Fruit fly (Drosophila melanogaster) whole organism, embryonic: ENCODE results near the gene CG12723.

ENCODE experiments used
- Antp ChIP-seq: fragments of 200-800 bp; sonication (Bioruptor generic); optimal IDR thresholded peaks from 3 replicates; lab custom pipeline; 2016; ENCODE audit warnings: missing biosample characterization, missing genetic modification characterization
- Atf6 ChIP-seq: fragments of 200-800 bp; sonication (Bioruptor generic); IDR thresholded peaks from 2 replicates; pipeline ENCODE4 v1.3.6; 2022; ENCODE audit warnings: missing biosample characterization, missing genetic modification characterization
- Awh ChIP-seq: fragments of 200-800 bp; sonication (Bioruptor generic); IDR thresholded peaks from 2 replicates; pipeline ENCODE4, ENCODE4 v1.3.6; 2022; ENCODE audit warnings: missing biosample characterization, missing genetic modification characterization
- CG10274 ChIP-seq: fragments of 200-800 bp; sonication (Bioruptor generic); optimal IDR thresholded peaks from 3 replicates; lab custom pipeline; 2017; ENCODE audit warnings: missing biosample characterization, mild to moderate bottlenecking, missing genetic modification characterization
- CG11504 ChIP-seq: fragments of 200-800 bp; sonication (Bioruptor generic); optimal IDR thresholded peaks from 3 replicates; lab custom pipeline; 2019; ENCODE audit warnings: missing biosample characterization, mild to moderate bottlenecking, missing genetic modification characterization, moderate library complexity
- CG11723 ChIP-seq: fragments of 200-800 bp; sonication (Bioruptor generic); optimal IDR thresholded peaks from 2 replicates; lab custom pipeline; 2017; ENCODE audit warnings: missing biosample characterization, mild to moderate bottlenecking, missing genetic modification characterization
- CG18011 ChIP-seq: fragments of 200-800 bp; sonication (Bioruptor generic); optimal IDR thresholded peaks from 2 replicates; lab custom pipeline; 2017; ENCODE audit warnings: missing biosample characterization, missing genetic modification characterization, mild to moderate bottlenecking, moderate library complexity, missing genotype
- CG18599 ChIP-seq: fragments of 200-800 bp; sonication (Bioruptor generic); optimal IDR thresholded peaks from 3 replicates; lab custom pipeline; 2017; ENCODE audit warnings: missing biosample characterization, missing genetic modification characterization, mild to moderate bottlenecking, moderate library complexity, missing genetic modification reagents
- CG2889 ChIP-seq: fragments of 200-800 bp; sonication (Bioruptor generic); IDR thresholded peaks from 3 replicates; pipeline ENCODE4 v1.3.6; 2022; ENCODE audit warnings: missing biosample characterization, missing genetic modification characterization
- CG4820 ChIP-seq: fragments of 200-800 bp; sonication (Bioruptor generic); optimal IDR thresholded peaks from 3 replicates; lab custom pipeline; 2016; ENCODE audit warnings: missing biosample characterization, missing genetic modification characterization
- CG7357 ChIP-seq: fragments of 200-800 bp; sonication (Bioruptor generic); IDR thresholded peaks from 3 replicates; pipeline ENCODE4 v1.3.6; 2022; ENCODE audit warnings: missing biosample characterization, missing genetic modification characterization
- CG7963 ChIP-seq: fragments of 200-800 bp; sonication (Bioruptor generic); IDR thresholded peaks from 3 replicates; pipeline ENCODE4 v1.3.6; 2022; ENCODE audit warnings: missing biosample characterization, missing genetic modification characterization; ENCODE audit not compliant: partially characterized antibody
- CG8478 ChIP-seq: fragments of >200 bp; optimal IDR thresholded peaks from 2 replicates; lab custom pipeline; 2018
- CG9215 ChIP-seq: fragments of 200-800 bp; sonication (Bioruptor generic); IDR thresholded peaks from 2 replicates; pipeline ENCODE4 v1.3.6; 2022; ENCODE audit warnings: missing biosample characterization, missing genetic modification characterization
- Camta ChIP-seq: fragments of 200-800 bp; sonication (Bioruptor generic); optimal IDR thresholded peaks from 2 replicates; lab custom pipeline; 2016; ENCODE audit warnings: missing biosample characterization, missing genetic modification characterization
- Chrac-16 ChIP-seq: fragments of 200-800 bp; sonication (Bioruptor generic); optimal IDR thresholded peaks from 3 replicates; lab custom pipeline; 2016; ENCODE audit warnings: missing biosample characterization, missing genetic modification characterization
- D ChIP-seq, 2 experiments: fragments of 200-800 bp in 1 of 2; fragments of >200 bp in 1 of 2; sonication (Bioruptor generic) in 1 of 2; optimal IDR thresholded peaks; 2 replicates in 1 of 2; 3 replicates in 1 of 2; lab custom pipeline; 2017; ENCODE audit warnings: mild to moderate bottlenecking in 1 of 2, missing biosample characterization in 1 of 2, missing genetic modification characterization in 1 of 2, missing genetic modification reagents in 1 of 2
- Dek ChIP-seq: fragments of 200-800 bp; sonication (Bioruptor generic); optimal IDR thresholded peaks from 3 replicates; lab custom pipeline; 2019; ENCODE audit warnings: missing biosample characterization, mild to moderate bottlenecking, missing genetic modification characterization, moderate library complexity
- Doc2 ChIP-seq: fragments of 200-800 bp; sonication (Bioruptor generic); IDR thresholded peaks from 2 replicates; pipeline ENCODE4 v1.3.6; 2022; ENCODE audit warnings: missing biosample characterization, missing genetic modification characterization
- E2f2 ChIP-seq: fragments of 200-800 bp; sonication (Bioruptor generic); IDR thresholded peaks from 2 replicates; pipeline ENCODE4 v1.3.6; 2022; ENCODE audit warnings: missing biosample characterization, missing genetic modification characterization
- Elba2 ChIP-seq: fragments of 200-800 bp; sonication (Bioruptor generic); optimal IDR thresholded peaks from 3 replicates; lab custom pipeline; 2016; ENCODE audit warnings: missing biosample characterization, missing genetic modification characterization
- H15 ChIP-seq: fragments of 200-800 bp; sonication (Bioruptor generic); IDR thresholded peaks from 3 replicates; pipeline ENCODE4 v1.3.6; 2022; ENCODE audit warnings: missing biosample characterization, missing genetic modification characterization
- HHEX ChIP-seq: fragments of 200-800 bp; sonication (Bioruptor generic); optimal IDR thresholded peaks from 3 replicates; lab custom pipeline; 2017; ENCODE audit warnings: missing biosample characterization, mild to moderate bottlenecking, missing genetic modification characterization, missing genetic modification reagents
- Hr78 ChIP-seq, 2 experiments: fragments of 200-800 bp in 1 of 2; fragments of >200 bp in 1 of 2; sonication (Bioruptor generic) in 1 of 2; optimal IDR thresholded peaks; 2 replicates each; lab custom pipeline; 2017 to 2019; ENCODE audit warnings: missing biosample characterization in 2 of 2, missing genetic modification characterization in 2 of 2, mild to moderate bottlenecking in 1 of 2, moderate library complexity in 1 of 2
- Max ChIP-seq: fragments of 200-800 bp; sonication (Bioruptor generic); optimal IDR thresholded peaks from 2 replicates; lab custom pipeline; 2016; ENCODE audit warnings: missing biosample characterization, mild to moderate bottlenecking, missing genetic modification characterization
- Myb ChIP-seq: fragments of 200-800 bp; sonication (Bioruptor generic); optimal IDR thresholded peaks from 2 replicates; lab custom pipeline; 2016; ENCODE audit warnings: missing biosample characterization, missing genetic modification characterization
- Opbp ChIP-seq: fragments of 200-800 bp; sonication (Bioruptor generic); IDR thresholded peaks from 3 replicates; pipeline ENCODE4 v1.3.6; 2022; ENCODE audit warnings: missing biosample characterization, missing genetic modification characterization; ENCODE audit not compliant: partially characterized antibody
- Pdp1 ChIP-seq, 2 experiments: fragments of 200-800 bp; sonication (Bioruptor generic); optimal IDR thresholded peaks; 3 replicates each; lab custom pipeline; 2016; ENCODE audit warnings: missing biosample characterization in 2 of 2, missing genetic modification characterization in 2 of 2, mild to moderate bottlenecking in 1 of 2, moderate library complexity in 1 of 2
- Rfx ChIP-seq: fragments of 200-800 bp; sonication (Bioruptor generic); IDR thresholded peaks from 2 replicates; pipeline ENCODE4 v1.3.6; 2022; ENCODE audit warnings: missing biosample characterization, missing genetic modification characterization
- Six4 ChIP-seq: fragments of 200-800 bp; sonication (Bioruptor generic); optimal IDR thresholded peaks from 2 replicates; lab custom pipeline; 2016; ENCODE audit warnings: missing biosample characterization, missing genetic modification characterization
- cad ChIP-seq: fragments of >200 bp; optimal IDR thresholded peaks from 2 replicates; lab custom pipeline; 2017; ENCODE audit warnings: missing biosample characterization, missing genetic modification characterization
- cas ChIP-seq: fragments of 200-800 bp; sonication (Bioruptor generic); IDR thresholded peaks from 2 replicates; pipeline ENCODE4 v1.3.6; 2022; ENCODE audit warnings: missing biosample characterization, missing genetic modification characterization
- cg ChIP-seq: fragments of 200-800 bp; sonication (Bioruptor generic); optimal IDR thresholded peaks from 3 replicates; lab custom pipeline; 2019; ENCODE audit warnings: missing biosample characterization, mild to moderate bottlenecking, missing genetic modification characterization, moderate library complexity
- ems ChIP-seq: fragments of 200-800 bp; sonication (Bioruptor generic); optimal IDR thresholded peaks from 3 replicates; lab custom pipeline; 2016; ENCODE audit warnings: missing biosample characterization, missing genetic modification characterization
- eve ChIP-seq, 2 experiments: fragments of >200 bp; optimal IDR thresholded peaks; 2 replicates each; lab custom pipeline; 2017; ENCODE audit warnings: missing biosample characterization in 2 of 2, missing genetic modification characterization in 2 of 2
- gem ChIP-seq: fragments of 200-800 bp; sonication (Bioruptor generic); optimal IDR thresholded peaks from 2 replicates; lab custom pipeline; 2019; ENCODE audit warnings: missing biosample characterization, mild to moderate bottlenecking, missing genetic modification characterization, moderate library complexity
- gsb-n ChIP-seq: fragments of 200-800 bp; sonication (Bioruptor generic); optimal IDR thresholded peaks from 3 replicates; lab custom pipeline; 2018; ENCODE audit warnings: missing biosample characterization, mild to moderate bottlenecking, missing genetic modification characterization
- hbn ChIP-seq: fragments of 200-800 bp; sonication (Bioruptor generic); IDR thresholded peaks from 2 replicates; pipeline ENCODE4 v1.3.6; 2022; ENCODE audit warnings: missing biosample characterization, missing genetic modification characterization; ENCODE audit not compliant: partially characterized antibody
- lmd ChIP-seq: fragments of 200-800 bp; sonication (Bioruptor generic); IDR thresholded peaks from 2 replicates; pipeline ENCODE4 v1.3.6; 2022; ENCODE audit warnings: missing biosample characterization, missing genetic modification characterization
- mam ChIP-seq: fragments of 200-800 bp; sonication (Bioruptor generic); optimal IDR thresholded peaks from 3 replicates; lab custom pipeline; 2016; ENCODE audit warnings: missing biosample characterization, missing genetic modification characterization
- pho ChIP-seq: fragments of 200-800 bp; sonication (Bioruptor generic); optimal IDR thresholded peaks from 2 replicates; lab custom pipeline; 2016; ENCODE audit warnings: missing biosample characterization, missing genetic modification characterization
- phol ChIP-seq: fragments of 200-800 bp; sonication (Bioruptor generic); optimal IDR thresholded peaks from 3 replicates; lab custom pipeline; 2018; ENCODE audit warnings: missing biosample characterization, mild to moderate bottlenecking, missing genetic modification characterization, moderate library complexity
- pnt ChIP-seq: fragments of 200-800 bp; sonication (Bioruptor generic); optimal IDR thresholded peaks from 3 replicates; lab custom pipeline; 2016; ENCODE audit warnings: missing biosample characterization, missing genetic modification characterization
- prd ChIP-seq, 3 experiments: fragments of >200 bp in 2 of 3; fragments of 200-800 bp in 1 of 3; sonication (Bioruptor generic) in 1 of 3; optimal IDR thresholded peaks in 2 of 3; IDR thresholded peaks in 1 of 3; 2 replicates in 2 of 3; 3 replicates in 1 of 3; pipeline versions ENCODE4 v1.3.6 to Lab custom; 2017 to 2022; ENCODE audit warnings: missing biosample characterization in 1 of 3, missing genetic modification characterization in 1 of 3
- row ChIP-seq: fragments of 200-800 bp; sonication (Bioruptor generic); IDR thresholded peaks from 3 replicates; pipeline ENCODE4 v1.3.6; 2022; ENCODE audit warnings: missing biosample characterization, missing genetic modification characterization
- schlank ChIP-seq: fragments of 200-800 bp; sonication (Bioruptor generic); optimal IDR thresholded peaks from 2 replicates; lab custom pipeline; 2018; ENCODE audit warnings: missing biosample characterization, mild to moderate bottlenecking, missing genetic modification characterization
- sr ChIP-seq: fragments of 200-800 bp; sonication (Bioruptor generic); IDR thresholded peaks from 3 replicates; pipeline ENCODE4 v1.3.6; 2022; ENCODE audit warnings: missing biosample characterization, missing genetic modification characterization
- trem ChIP-seq: fragments of 200-800 bp; optimal IDR thresholded peaks from 3 replicates; lab custom pipeline; 2019; ENCODE audit warnings: missing biosample characterization, mild to moderate bottlenecking, missing genetic modification characterization, moderate library complexity
- unc-4 ChIP-seq: fragments of 200-800 bp; sonication (Bioruptor generic); IDR thresholded peaks from 2 replicates; pipeline ENCODE4 v1.3.6; 2022; ENCODE audit warnings: missing biosample characterization, missing genetic modification characterization; ENCODE audit not compliant: partially characterized antibody
- unpg ChIP-seq: fragments of 200-800 bp; sonication (Bioruptor generic); optimal IDR thresholded peaks from 3 replicates; lab custom pipeline; 2018; ENCODE audit warnings: missing biosample characterization, mild to moderate bottlenecking, missing genetic modification characterization, moderate library complexity

Gene CG12723

DNA sequence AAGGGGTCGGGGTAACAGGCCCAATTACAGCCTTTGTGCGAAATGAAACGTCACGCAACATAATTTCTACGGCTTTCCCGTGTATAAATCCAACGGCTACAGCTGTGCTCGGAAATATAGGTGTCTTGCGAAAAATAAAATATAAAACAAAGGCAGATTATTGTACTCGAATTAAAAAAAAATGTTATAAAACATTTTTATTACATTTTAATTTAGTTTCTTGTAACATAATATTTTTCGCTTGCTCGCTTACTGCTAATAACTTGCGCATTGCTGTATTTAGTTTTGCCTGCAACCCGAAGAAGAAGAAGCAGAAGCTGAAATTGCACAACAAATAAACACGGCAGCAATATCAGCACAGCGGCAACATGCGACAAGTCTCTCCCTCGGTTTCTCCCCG is 48.6 kb downstream of the CG12723 start (continued):
- TF ChIP-seq CG4820 (GFP tag; lab: Kevin White, UChicago) (peak; percentile 10), CG9215 (no peak), pho (GFP tag; lab: Kevin White, UChicago) (no peak), Awh (GFP tag; lab: Robert Waterston, UW) (peak; percentile 52; the same call in 1 of the 2 replicates), unc-4 (no peak), H15 (GFP tag; lab: Robert Waterston, UW) (0 out of 3 replicates have a peak, but pooled peaks have one; percentile 38), sr (GFP tag; lab: Robert Waterston, UW) (no peak), gsb-n (no peak), D (optimal IDR thresholded peaks at IDR 0.05; lab: Kevin White, UChicago) (no peak), D (GFP tag; optimal IDR thresholded peaks at IDR 0.05; lab: Kevin White, UChicago) (peak; percentile 23), Six4 (GFP tag; lab: Kevin White, UChicago) (peak; percentile 6), Myb (GFP tag; lab: Kevin White, UChicago) (no peak), Atf6 (no peak; the same call in 1 of the 2 replicates), Chrac-16 (GFP tag; lab: Kevin White, UChicago) (peak; percentile 20), prd (optimal IDR thresholded peaks at IDR 0.05; lab: Kevin White, UChicago) (no peak), prd (GFP tag; IDR thresholded peaks at IDR 0.05; lab: Robert Waterston, UW) (peak; percentile 84), CG11723 (GFP tag; lab: Kevin White, UChicago) (no peak), phol (tag; lab: Kevin White, UChicago) (peak; percentile 51), Elba2 (no peak), Antp (GFP tag; lab: Kevin White, UChicago) (no peak), eve (GFP tag; optimal IDR thresholded peaks at IDR 0.05; lab: Kevin White, UChicago) (peak in 1 of 2 experiments; percentile 50), unpg (GFP tag; lab: Kevin White, UChicago) (peak; percentile 63), CG11504 (peak; percentile 67), cas (GFP tag; lab: Robert Waterston, UW) (no peak), cad (GFP tag; lab: Kevin White, UChicago) (no peak), CG7963 (GFP tag; lab: Robert Waterston, UW) (no peak), Hr78 (GFP tag; optimal IDR thresholded peaks at IDR 0.05; lab: Kevin White, UChicago) (no peak), CG8478 (lab: Kevin White, UChicago) (no peak), trem (no peak), CG18599 (GFP tag; lab: Kevin White, UChicago) (no peak), CG2889 (GFP tag; lab: Robert Waterston, UW) (no peak), gem (tag; lab: Kevin White, UChicago) (peak; percentile 67), pnt (GFP tag; lab: Kevin White, UChicago) (no peak), Camta (no peak), schlank (tag; lab: Kevin White, UChicago) (no peak), Opbp (GFP tag; lab: Robert Waterston, UW) (no peak), CG7357 (GFP tag; lab: Robert Waterston, UW) (no peak), CG18011 (no peak), cg (GFP tag; lab: Kevin White, UChicago) (no peak), Rfx (no peak), Dek (no peak), Pdp1 (GFP tag; optimal IDR thresholded peaks at IDR 0.05; lab: Kevin White, UChicago) (peak in 1 of 2 experiments; percentile 21), HHEX (GFP tag; lab: Kevin White, UChicago) (no peak), E2f2 (GFP tag; lab: Robert Waterston, UW) (no peak), Max (no peak), hbn (GFP tag; lab: Robert Waterston, UW) (no peak), mam (no peak), CG10274 (GFP tag; lab: Kevin White, UChicago) (no peak), lmd (GFP tag; lab: Robert Waterston, UW) (peak; percentile 42; the same call in 1 of the 2 replicates), row (GFP tag; lab: Robert Waterston, UW) (peak; percentile 66), Doc2 (GFP tag; lab: Robert Waterston, UW) (no peak), ems (GFP tag; lab: Kevin White, UChicago) (no peak)
